Fruit fly (Drosophila melanogaster) whole organism, wandering third instar larva: ENCODE data around the gene SuUR.

Experiments
- CG9705 ChIP-seq: fragments of 200-800 bp; sonication (Bioruptor generic); optimal IDR thresholded peaks from 2 replicates; lab custom pipeline; 2018; ENCODE audit warnings: missing biosample characterization, mild to moderate bottlenecking, missing genetic modification characterization
- CrebA ChIP-seq: fragments of 200-800 bp; sonication (Bioruptor generic); optimal IDR thresholded peaks from 2 replicates; lab custom pipeline; 2016; ENCODE audit warnings: missing biosample characterization, mild to moderate bottlenecking, missing genetic modification characterization, borderline replicate concordance
- Dfd ChIP-seq: fragments of >200 bp; optimal IDR thresholded peaks from 2 replicates; lab custom pipeline; 2017; ENCODE audit warnings: missing biosample characterization, missing genetic modification characterization
- Dif ChIP-seq: fragments of 200-275, 200-300 bp; sonication (Bioruptor generic); optimal IDR thresholded peaks from 2 replicates; lab custom pipeline; 2018; ENCODE audit warnings: missing biosample characterization, missing genetic modification characterization; ENCODE audit not compliant: partially characterized antibody
- GATAd ChIP-seq: sonication (Bioruptor generic); optimal IDR thresholded peaks from 2 replicates; lab custom pipeline; 2016; ENCODE audit warnings: missing biosample characterization, missing genetic modification characterization
- Hr78 ChIP-seq: fragments of >200 bp; optimal IDR thresholded peaks from 2 replicates; lab custom pipeline; 2017; ENCODE audit warnings: missing biosample characterization, missing genetic modification characterization
- Hr83 ChIP-seq: fragments of 200-300 bp; sonication (Bioruptor generic); optimal IDR thresholded peaks from 2 replicates; lab custom pipeline; 2016; ENCODE audit warnings: missing biosample characterization, mild to moderate bottlenecking, missing genetic modification characterization, moderate library complexity; ENCODE audit not compliant: poor library complexity, severe bottlenecking
- Jra ChIP-seq: sonication (Bioruptor generic); optimal IDR thresholded peaks from 2 replicates; lab custom pipeline; 2016; ENCODE audit warnings: missing biosample characterization, missing genetic modification characterization
- Mio ChIP-seq: sonication (Bioruptor generic); optimal IDR thresholded peaks from 2 replicates; lab custom pipeline; 2016; ENCODE audit warnings: missing biosample characterization, missing genetic modification characterization
- Myc ChIP-seq: fragments of >200 bp; optimal IDR thresholded peaks from 2 replicates; lab custom pipeline; 2017
- N ChIP-seq: fragments of >200 bp; optimal IDR thresholded peaks from 2 replicates; lab custom pipeline; 2018; ENCODE audit warnings: missing biosample characterization, missing external identifiers, missing genetic modification characterization
- OdsH ChIP-seq: fragments of 200-800 bp; sonication (Bioruptor generic); optimal IDR thresholded peaks from 2 replicates; lab custom pipeline; 2016; ENCODE audit warnings: missing biosample characterization, mild to moderate bottlenecking, missing genetic modification characterization
- Rel ChIP-seq, 2 experiments: fragments of 200-800 bp; sonication (Bioruptor generic) in 1 of 2; optimal IDR thresholded peaks; 2 replicates in 1 of 2; 3 replicates in 1 of 2; lab custom pipeline; 2016 to 2019; ENCODE audit warnings: mild to moderate bottlenecking in 2 of 2, missing biosample characterization in 2 of 2, missing genetic modification characterization in 2 of 2, moderate library complexity in 1 of 2
- Sp1 ChIP-seq: fragments of 200-800 bp; sonication (Bioruptor generic); optimal IDR thresholded peaks from 3 replicates; lab custom pipeline; 2019; ENCODE audit warnings: missing biosample characterization, mild to moderate bottlenecking, missing genetic modification characterization, moderate library complexity
- br ChIP-seq: fragments of 200-800 bp; sonication (Bioruptor generic); optimal IDR thresholded peaks from 2 replicates; lab custom pipeline; 2016; ENCODE audit warnings: missing biosample characterization, missing genetic modification characterization
- brk ChIP-seq: fragments of 200-800 bp; sonication (Bioruptor generic); optimal IDR thresholded peaks from 2 replicates; lab custom pipeline; 2016; ENCODE audit warnings: missing biosample characterization, mild to moderate bottlenecking, missing genetic modification characterization
- dl ChIP-seq, 2 experiments: fragments of 175-275, 200-275 bp in 1 of 2; fragments of 200-275 bp in 1 of 2; sonication (Bioruptor generic); optimal IDR thresholded peaks; lab custom pipeline; 2018; ENCODE audit warnings: mild to moderate bottlenecking in 2 of 2, missing biosample characterization in 2 of 2, missing genetic modification characterization in 2 of 2, moderate library complexity in 2 of 2; ENCODE audit not compliant: partially characterized antibody in 2 of 2, insufficient read depth in 1 of 2
- dsf ChIP-seq: sonication (Bioruptor generic); optimal IDR thresholded peaks from 2 replicates; lab custom pipeline; 2016; ENCODE audit warnings: missing biosample characterization, missing genetic modification characterization, borderline replicate concordance
- foxo ChIP-seq, 2 experiments: fragments of 200-800 bp; sonication (Bioruptor generic); optimal IDR thresholded peaks; 2 replicates in 1 of 2; 3 replicates in 1 of 2; lab custom pipeline; 2016 to 2017; ENCODE audit warnings: missing biosample characterization in 2 of 2, missing genetic modification characterization in 2 of 2
- fru ChIP-seq: fragments of 200-800 bp; sonication (Bioruptor generic); optimal IDR thresholded peaks from 3 replicates; lab custom pipeline; 2016; ENCODE audit warnings: missing biosample characterization, mild to moderate bottlenecking, missing genetic modification characterization
- h ChIP-seq: fragments of 200-800 bp; sonication (Bioruptor generic); optimal IDR thresholded peaks from 3 replicates; lab custom pipeline; 2016; ENCODE audit warnings: missing biosample characterization, mild to moderate bottlenecking, missing genetic modification characterization
- jim ChIP-seq: fragments of 175-275, 200-325 bp; sonication (Bioruptor generic); optimal IDR thresholded peaks from 2 replicates; lab custom pipeline; 2016; ENCODE audit warnings: missing biosample characterization, mild to moderate bottlenecking, missing genetic modification characterization
- lola ChIP-seq: fragments of >200 bp; optimal IDR thresholded peaks from 2 replicates; lab custom pipeline; 2017; ENCODE audit warnings: missing biosample characterization, missing genetic modification characterization
- pan ChIP-seq: fragments of >200 bp; optimal IDR thresholded peaks from 2 replicates; lab custom pipeline; 2017
- rgr ChIP-seq: fragments of 200-800 bp; sonication (Bioruptor generic); optimal IDR thresholded peaks from 3 replicates; lab custom pipeline; 2016; ENCODE audit warnings: missing biosample characterization, mild to moderate bottlenecking, missing genetic modification characterization
- sv ChIP-seq: fragments of 200-800 bp; sonication (Bioruptor generic); optimal IDR thresholded peaks from 3 replicates; lab custom pipeline; 2016; ENCODE audit warnings: missing biosample characterization, missing genetic modification characterization
- tai ChIP-seq: sonication (Bioruptor generic); optimal IDR thresholded peaks from 2 replicates; lab custom pipeline; 2016; ENCODE audit warnings: missing biosample characterization, missing genetic modification characterization
- usp ChIP-seq: fragments of >200 bp; optimal IDR thresholded peaks from 2 replicates; lab custom pipeline; 2017; ENCODE audit warnings: missing biosample characterization, missing genetic modification characterization
- woc ChIP-seq: sonication (Bioruptor generic); optimal IDR thresholded peaks from 2 replicates; lab custom pipeline; 2016; ENCODE audit warnings: missing biosample characterization, mild to moderate bottlenecking, missing genetic modification characterization

Gene SuUR

dm6 chr3L:11101598-11101997 lies 36.8 kb downstream of the SuUR start, which contains the start of gene Elo68beta:
Gene Elo68beta (minus strand): TSS chr3L:11101698.
- no peak for TF ChIP-seq CG9705
- TF ChIP-seq sv (GFP tag; lab: Kevin White, UChicago) = no peak
- no peak for TF ChIP-seq br (GFP tag; lab: Kevin White, UChicago)
- no peak for TF ChIP-seq N (GFP tag; lab: Kevin White, UChicago)
- no peak for TF ChIP-seq Sp1 (GFP tag; lab: Kevin White, UChicago)
- TF ChIP-seq lola (GFP tag; lab: Kevin White, UChicago) = no peak
- TF ChIP-seq Dfd (GFP tag; lab: Kevin White, UChicago) = no peak
- no peak for TF ChIP-seq Jra (GFP tag; lab: Kevin White, UChicago)
- no peak for TF ChIP-seq Mio (GFP tag; lab: Kevin White, UChicago)
- TF ChIP-seq jim (GFP tag; lab: Kevin White, UChicago) = no peak
- TF ChIP-seq usp = no peak
- TF ChIP-seq Hr78 (GFP tag; lab: Kevin White, UChicago) = no peak
- TF ChIP-seq brk (GFP tag; lab: Kevin White, UChicago) = no peak
- TF ChIP-seq Hr83 (GFP tag; lab: Kevin White, UChicago) = no peak

dm6 chr3L:11102930-11103329 lies 38.1 kb downstream of the SuUR start, which contains the start of gene Elo68alpha:
Gene Elo68alpha (minus strand): TSS chr3L:11103030.
- TF ChIP-seq h (no peak), Mio (GFP tag; lab: Kevin White, UChicago) (no peak), Hr83 (GFP tag; lab: Kevin White, UChicago) (no peak), Rel (GFP tag; optimal IDR thresholded peaks at IDR 0.05; lab: Kevin White, UChicago) (no peak), Rel (tag; optimal IDR thresholded peaks at IDR 0.05; lab: Kevin White, UChicago) (no peak), usp (no peak), foxo (GFP tag; optimal IDR thresholded peaks at IDR 0.05; lab: Kevin White, UChicago) (no peak), CG9705 (no peak), dl (GFP tag; optimal IDR thresholded peaks at IDR 0.05; lab: Kevin White, UChicago; ENCODE audit: insufficient read depth in 1 of 2, partially characterized antibody in 2 of 2) (no peak), fru (GFP tag; lab: Kevin White, UChicago) (no peak), GATAd (GFP tag; lab: Kevin White, UChicago) (no peak), rgr (GFP tag; lab: Kevin White, UChicago) (no peak), Dfd (GFP tag; lab: Kevin White, UChicago) (no peak), br (GFP tag; lab: Kevin White, UChicago) (no peak), dsf (no peak), woc (GFP tag; lab: Kevin White, UChicago) (no peak), sv (GFP tag; lab: Kevin White, UChicago) (no peak), OdsH (GFP tag; lab: Kevin White, UChicago) (no peak), CrebA (no peak)

dm6 chr3L:11103773-11104172 lies 39.0 kb downstream of the SuUR start, which contains the start of gene CG32071:
Gene CG32071 (minus strand): TSS chr3L:11103873.
- no peak for TF ChIP-seq Hr78 (GFP tag; lab: Kevin White, UChicago)
- TF ChIP-seq, all 38 proteins: peak for 0

dm6 chr3L:11107432-11107831 lies 42.6 kb downstream of the SuUR start, which contains the start of gene CG32073:
Gene CG32073 (minus strand): TSS chr3L:11107582.
- TF ChIP-seq Myc (lab: Kevin White, UChicago) (no peak), sv (GFP tag; lab: Kevin White, UChicago) (no peak), tai (GFP tag; lab: Kevin White, UChicago) (no peak), Dif (GFP tag; lab: Kevin White, UChicago) (no peak), pan (lab: Kevin White, UChicago) (no peak)

dm6 chr3L:11107935-11108334 lies 43.1 kb downstream of the SuUR start, which contains the start of gene CG12522:
Gene CG12522 (plus strand): TSS chr3L:11108235.
- TF ChIP-seq Hr83 (GFP tag; lab: Kevin White, UChicago) (no peak), foxo (GFP tag; optimal IDR thresholded peaks at IDR 0.05; lab: Kevin White, UChicago) (no peak), GATAd (GFP tag; lab: Kevin White, UChicago) (no peak), sv (GFP tag; lab: Kevin White, UChicago) (no peak), h (no peak), Dif (GFP tag; lab: Kevin White, UChicago) (no peak), dsf (no peak), woc (GFP tag; lab: Kevin White, UChicago) (no peak), Myc (lab: Kevin White, UChicago) (no peak)
